Fruit fly (Drosophila melanogaster): ENCODE results near the gene Kap-alpha1.

The Kap-alpha1 gene

DNA sequence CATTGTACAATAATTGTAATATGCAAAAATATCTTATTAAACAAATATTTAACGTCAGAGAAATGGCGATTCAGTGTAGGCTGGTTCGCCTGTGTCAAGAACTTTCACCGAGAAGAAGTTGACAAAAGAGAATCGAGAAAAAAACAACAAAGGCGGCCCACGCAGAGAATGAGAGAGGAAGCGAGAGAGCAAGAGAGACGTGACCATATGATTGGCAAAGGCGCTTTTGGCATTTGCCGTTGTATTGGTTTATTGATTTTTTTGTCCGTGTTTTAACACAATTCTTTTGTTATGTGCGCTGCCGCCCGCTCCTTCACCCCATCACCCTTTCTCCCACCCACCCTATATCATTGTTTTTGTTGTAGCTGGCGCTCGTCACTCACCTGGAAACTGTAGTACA is 26.2 kb downstream of the Kap-alpha1 start:
- TF ChIP-seq zfh1 (GFP tag; IDR thresholded peaks at IDR 0.05) (no peak), CG2712 (tag; optimal IDR thresholded peaks at IDR 0.05) (no peak), CG15601 (tag; optimal IDR thresholded peaks at IDR 0.05) (no peak), YL-1 (GFP tag; optimal IDR thresholded peaks at IDR 0.05) (no peak), psq (GFP tag; optimal IDR thresholded peaks at IDR 0.05) (peak; percentile 36), sim (GFP tag; IDR thresholded peaks at IDR 0.05) (peak; percentile 28; the same call in 1 of the 2 replicates), cg (GFP tag; optimal IDR thresholded peaks at IDR 0.05) (peak; percentile 42), crp (GFP tag; optimal IDR thresholded peaks at IDR 0.05) (peak in 1 of 2 experiments; percentile 17), onecut (GFP tag; IDR thresholded peaks at IDR 0.05) (peak; percentile 98), CG4360 (GFP tag; IDR thresholded peaks at IDR 0.05) (0 out of 2 replicates have a peak, but pooled peaks have one; percentile 13), MBD-R2 (GFP tag; IDR thresholded peaks at IDR 0.05) (peak; percentile 28; the same call in 1 of the 2 replicates), ac (GFP tag; optimal IDR thresholded peaks at IDR 0.05) (no peak), CG14710 (tag; optimal IDR thresholded peaks at IDR 0.05) (no peak), grau (tag; optimal IDR thresholded peaks at IDR 0.05) (peak; percentile 66), CG10979 (tag; optimal IDR thresholded peaks at IDR 0.05) (no peak), CG15514 (GFP tag; optimal IDR thresholded peaks at IDR 0.05) (peak; percentile 14), Trl (optimal IDR thresholded peaks at IDR 0.05) (peak; percentile 62 to 70), Trl (GFP tag; optimal IDR thresholded peaks at IDR 0.05) (no peak), CG16779 (GFP tag; IDR thresholded peaks at IDR 0.05) (no peak), Abd-B (GFP tag; optimal IDR thresholded peaks at IDR 0.05) (no peak), slp2 (GFP tag; optimal IDR thresholded peaks at IDR 0.05) (no peak), Med (GFP tag) (peak; percentile 60), peb (GFP tag; IDR thresholded peaks at IDR 0.05) (no peak), crol (GFP tag; IDR thresholded peaks at IDR 0.05) (peak; percentile 70), Ptx1 (GFP tag; IDR thresholded peaks at IDR 0.05) (no peak), ttk (GFP tag; IDR thresholded peaks at IDR 0.05) (no peak), sr (GFP tag; IDR thresholded peaks at IDR 0.05) (peak; percentile 81), nom (GFP tag; optimal IDR thresholded peaks at IDR 0.05) (peak; percentile 48), Lim3 (GFP tag; IDR thresholded peaks at IDR 0.05) (no peak), pfk (GFP tag; optimal IDR thresholded peaks at IDR 0.05) (peak; percentile 16), Lpt (GFP tag; optimal IDR thresholded peaks at IDR 0.05) (no peak), CG42726 (GFP tag; IDR thresholded peaks at IDR 0.05; ENCODE audit: partially characterized antibody) (no peak), CG8290 (GFP tag; optimal IDR thresholded peaks at IDR 0.05) (no peak), CG8290 (tag; optimal IDR thresholded peaks at IDR 0.05) (no peak)

dm6 chr3L:19834143-19834794 is 27.2 kb downstream of the Kap-alpha1 start, which contains the start of the genes trc and CG32221:
Gene trc (minus strand): TSS chr3L:19834304.
Gene CG32221 (plus strand): TSS chr3L:19834670.
- TF ChIP-seq dmrt99B (tag; optimal IDR thresholded peaks at IDR 0.05) (no peak), E2f2 (GFP tag; IDR thresholded peaks at IDR 0.05) (peak; percentile 41; the same call in 1 of the 2 replicates), kah (GFP tag; optimal IDR thresholded peaks at IDR 0.05) (peak; percentile 11), Neu2 (GFP tag; optimal IDR thresholded peaks at IDR 0.05; ENCODE audit: borderline replicate concordance) (no peak), CG3281 (GFP tag; optimal IDR thresholded peaks at IDR 0.05) (peak; percentile 41), esg (GFP tag; conservative IDR thresholded peaks at IDR 0.05) (no peak), HLH4C (GFP tag; IDR thresholded peaks at IDR 0.05; ENCODE audit: partially characterized antibody) (peak; percentile 59), Antp (GFP tag; optimal IDR thresholded peaks at IDR 0.05) (peak; percentile 48), CG17612 (GFP tag; IDR thresholded peaks at IDR 0.05) (0 out of 2 replicates have a peak, but pooled peaks have one; percentile 10), Abd-B (GFP tag; optimal IDR thresholded peaks at IDR 0.05) (no peak), gsb-n (tag; optimal IDR thresholded peaks at IDR 0.05) (no peak), ems (GFP tag; optimal IDR thresholded peaks at IDR 0.05) (no peak), CG17912 (GFP tag; optimal IDR thresholded peaks at IDR 0.05) (peak; percentile 91), CG34422 (GFP tag; IDR thresholded peaks at IDR 0.05) (peak; percentile 80), D (optimal IDR thresholded peaks at IDR 0.05) (no peak), D (GFP tag; optimal IDR thresholded peaks at IDR 0.05) (no peak), wek (GFP tag; optimal IDR thresholded peaks at IDR 0.05) (peak; percentile 39), CG1233 (GFP tag; optimal IDR thresholded peaks at IDR 0.05) (peak; percentile 65), ftz-f1 (GFP tag; optimal IDR thresholded peaks at IDR 0.05) (no peak), unpg (GFP tag; optimal IDR thresholded peaks at IDR 0.05) (no peak)

Measured in whole organism, embryonic.